Fruit fly (Drosophila melanogaster) whole organism, pupa: ENCODE measurements around the gene Fad2.
A peak's percentile ranks its signal among the peaks of the same experiment; 100 is the strongest.

ENCODE experiments used
- CG10348 ChIP-seq: fragments of 200-800 bp; sonication (Bioruptor generic); IDR thresholded peaks from 2 replicates; pipeline ENCODE4 v1.3.6; 2022; ENCODE audit warnings: missing biosample characterization, missing genetic modification characterization
- CG12605 ChIP-seq: fragments of 200-800 bp; sonication (Bioruptor generic); IDR thresholded peaks from 2 replicates; pipeline ENCODE4 v1.3.6; 2022; ENCODE audit warnings: missing biosample characterization, missing genetic modification characterization
- CG13204 ChIP-seq: fragments of 200-800 bp; sonication (Bioruptor generic); optimal IDR thresholded peaks from 2 replicates; lab custom pipeline; 2018; ENCODE audit warnings: missing biosample characterization, mild to moderate bottlenecking, missing genetic modification characterization, moderate library complexity
- CG14655 ChIP-seq: fragments of 200-800 bp; sonication (Bioruptor generic); optimal IDR thresholded peaks from 3 replicates; lab custom pipeline; 2017; ENCODE audit warnings: mild to moderate bottlenecking, missing biosample characterization, missing genetic modification reagents, missing genetic modification characterization
- CG15710 ChIP-seq: fragments of 200-800 bp; sonication (Bioruptor generic); optimal IDR thresholded peaks from 2 replicates; lab custom pipeline; 2018; ENCODE audit warnings: missing biosample characterization, mild to moderate bottlenecking, missing genetic modification characterization, moderate library complexity
- CG17806 ChIP-seq: fragments of 200-800 bp; sonication (Bioruptor generic); optimal IDR thresholded peaks from 2 replicates; lab custom pipeline; 2018; ENCODE audit warnings: missing biosample characterization, mild to moderate bottlenecking, missing genetic modification characterization, moderate library complexity
- CG32121 ChIP-seq: fragments of 200-800 bp; sonication (Bioruptor generic); IDR thresholded peaks from 2 replicates; pipeline ENCODE4 v1.3.6; 2022; ENCODE audit warnings: missing biosample characterization, missing genetic modification characterization
- CG34367 ChIP-seq: fragments of 200-800 bp; sonication (Bioruptor generic); optimal IDR thresholded peaks from 2 replicates; lab custom pipeline; 2018; ENCODE audit warnings: missing biosample characterization, mild to moderate bottlenecking, missing genetic modification characterization
- CG4496 ChIP-seq: fragments of 200-800 bp; sonication (Bioruptor generic); IDR thresholded peaks from 3 replicates; pipeline ENCODE4 v1.3.6; 2022; ENCODE audit warnings: missing biosample characterization, missing genetic modification characterization
- CG8159 ChIP-seq: fragments of 200-800 bp; sonication (Bioruptor generic); optimal IDR thresholded peaks from 3 replicates; lab custom pipeline; 2018; ENCODE audit warnings: missing biosample characterization, mild to moderate bottlenecking, missing genetic modification characterization, moderate library complexity
- CG8301 ChIP-seq: fragments of 200-800 bp; sonication (Bioruptor generic); optimal IDR thresholded peaks from 2 replicates; lab custom pipeline; 2018; ENCODE audit warnings: missing biosample characterization, mild to moderate bottlenecking, missing genetic modification characterization
- CG9948 ChIP-seq: fragments of 200-800 bp; sonication (Bioruptor generic); optimal IDR thresholded peaks from 2 replicates; lab custom pipeline; 2018; ENCODE audit warnings: missing biosample characterization, mild to moderate bottlenecking, missing genetic modification characterization, moderate library complexity
- D1 ChIP-seq: fragments of 200-800 bp; sonication (Bioruptor generic); optimal IDR thresholded peaks from 2 replicates; lab custom pipeline; 2018; ENCODE audit warnings: missing biosample characterization, mild to moderate bottlenecking, missing genetic modification characterization, moderate library complexity
- EcR ChIP-seq: fragments of 200-800 bp; sonication (Bioruptor generic); optimal IDR thresholded peaks from 3 replicates; lab custom pipeline; 2019; ENCODE audit warnings: missing biosample characterization, missing genetic modification characterization, mild to moderate bottlenecking, moderate library complexity, missing genetic modification reagents
- Ets98B ChIP-seq: fragments of 200-800 bp; sonication (Bioruptor generic); IDR thresholded peaks from 2 replicates; pipeline ENCODE4 v1.3.6; 2022; ENCODE audit warnings: missing biosample characterization, missing genetic modification characterization
- Pif1A ChIP-seq: fragments of 200-800 bp; sonication (Bioruptor generic); optimal IDR thresholded peaks from 3 replicates; lab custom pipeline; 2016; ENCODE audit warnings: missing biosample characterization, missing genetic modification characterization
- Pif1B ChIP-seq: fragments of 200-800 bp; sonication (Bioruptor generic); optimal IDR thresholded peaks from 3 replicates; lab custom pipeline; 2016; ENCODE audit warnings: missing biosample characterization, missing genetic modification characterization
- Snoo ChIP-seq: fragments of 200-800 bp; sonication (Bioruptor generic); optimal IDR thresholded peaks from 3 replicates; lab custom pipeline; 2017; ENCODE audit warnings: missing biosample characterization, mild to moderate bottlenecking, missing genetic modification characterization, inconsistent platforms
- fd96Ca ChIP-seq: fragments of 200-800 bp; sonication (Bioruptor generic); IDR thresholded peaks from 3 replicates; pipeline ENCODE4 v1.3.6; 2022; ENCODE audit warnings: missing biosample characterization, missing genetic modification characterization
- gl ChIP-seq: fragments of 200-800 bp; sonication (Bioruptor generic); optimal IDR thresholded peaks from 2 replicates; lab custom pipeline; 2018; ENCODE audit warnings: missing biosample characterization, mild to moderate bottlenecking, missing genetic modification characterization
- rn ChIP-seq: fragments of 200-800 bp; sonication (Bioruptor generic); IDR thresholded peaks from 2 replicates; pipeline ENCODE4 v1.3.6; 2022; ENCODE audit warnings: missing biosample characterization, missing genetic modification characterization

Fad2 gene

DNA sequence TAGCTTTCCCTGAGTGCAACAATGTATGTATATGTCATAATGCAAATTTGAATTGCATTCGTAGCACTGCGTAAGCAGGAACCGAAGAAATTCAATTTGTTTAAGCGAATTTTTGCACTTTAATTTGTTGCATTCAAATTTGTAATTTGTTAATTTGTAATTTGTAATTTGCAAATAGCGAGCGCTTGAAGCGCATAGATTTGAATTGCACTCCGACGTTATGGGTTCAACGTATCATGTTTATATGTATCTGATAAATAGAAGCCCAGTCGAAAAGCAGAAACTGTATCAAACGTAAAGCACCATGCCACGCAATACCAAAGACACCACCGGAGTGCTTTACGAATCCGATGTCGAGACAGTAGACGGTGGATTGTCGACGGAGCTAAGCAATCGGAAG is at the start of gene Fad2:
Gene Fad2, plus strand, starts transcription at position 301 of the 400 bp plus-strand sequence.
- TF ChIP-seq rn (GFP tag; lab: Robert Waterston, UW): no peak
- TF ChIP-seq CG14655: no peak
- TF ChIP-seq CG8159 (tag; lab: Kevin White, UChicago): no peak
- no peak for TF ChIP-seq CG12605
- no peak for TF ChIP-seq gl (tag; lab: Kevin White, UChicago)
- TF ChIP-seq CG34367 (tag; lab: Kevin White, UChicago): no peak
- no peak for TF ChIP-seq D1 (tag; lab: Kevin White, UChicago)

DNA sequence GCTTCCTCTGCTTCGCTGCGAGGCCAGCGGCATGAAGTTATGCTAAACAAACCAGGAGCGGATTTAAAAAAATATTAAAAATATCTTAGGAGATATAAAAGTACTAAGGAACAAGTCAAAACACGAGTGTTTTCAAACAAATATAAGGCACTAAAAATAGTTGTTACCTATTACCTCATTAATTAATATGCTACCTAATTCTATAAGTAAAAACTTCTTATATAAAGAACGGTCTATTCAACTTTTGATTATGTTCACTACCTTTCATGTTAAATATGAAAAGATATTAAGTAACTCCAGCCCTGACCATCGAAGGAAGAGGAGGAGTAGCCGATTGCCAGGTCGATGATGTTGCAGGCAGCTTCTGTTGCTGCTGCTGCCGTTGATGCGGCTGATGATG is 46.9 kb upstream of the Fad2 start:
- TF ChIP-seq CG14655 (peak; percentile 91), CG9948 (peak; percentile 91), gl (tag; lab: Kevin White, UChicago) (peak; percentile 33), Pif1B (GFP tag; lab: Kevin White, UChicago) (peak; percentile 84), CG4496 (GFP tag; lab: Robert Waterston, UW) (peak; percentile 22; the same call in 1 of the 3 replicates), Snoo (tag; lab: Kevin White, UChicago) (peak; percentile 89), EcR (peak; percentile 8), rn (GFP tag; lab: Robert Waterston, UW) (0 out of 2 replicates have a peak, but pooled peaks have one; percentile 3), CG12605 (no peak), CG15710 (tag; lab: Kevin White, UChicago) (peak; percentile 89), CG10348 (GFP tag; lab: Robert Waterston, UW) (no peak), CG8301 (peak; percentile 81), Pif1A (GFP tag; lab: Kevin White, UChicago) (peak; percentile 75), D1 (tag; lab: Kevin White, UChicago) (peak; percentile 66), CG17806 (tag; lab: Kevin White, UChicago) (peak; percentile 89), CG32121 (no peak), CG8159 (tag; lab: Kevin White, UChicago) (peak; percentile 94), CG13204 (GFP tag; lab: Kevin White, UChicago) (peak; percentile 70), Ets98B (GFP tag; lab: Robert Waterston, UW) (no peak), CG34367 (tag; lab: Kevin White, UChicago) (peak; percentile 75)
- TF ChIP-seq, all 21 proteins: peak for 16

DNA sequence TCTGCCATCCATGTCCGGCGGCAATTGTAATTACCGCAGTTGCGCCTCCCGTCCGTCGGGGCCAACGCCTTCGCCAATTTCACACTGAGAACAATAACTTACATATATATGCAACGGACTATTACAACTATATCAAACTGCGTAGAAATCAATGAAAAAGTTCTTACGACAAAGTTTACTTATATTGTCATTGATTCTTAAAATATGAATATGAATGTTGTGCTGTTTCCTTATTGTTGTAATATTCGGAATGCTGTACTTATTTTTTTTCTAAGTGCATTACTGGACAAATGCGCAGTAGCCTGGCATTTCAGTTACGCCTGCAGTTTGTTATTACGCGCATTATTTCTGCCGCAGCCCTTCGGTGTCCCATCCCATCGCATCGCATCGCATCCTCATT is 45.9 kb upstream of the Fad2 start:
- no peak for TF ChIP-seq Ets98B (GFP tag; lab: Robert Waterston, UW)
- TF ChIP-seq CG8159 (tag; lab: Kevin White, UChicago): peak; percentile 87
- TF ChIP-seq gl (tag; lab: Kevin White, UChicago): peak; percentile 69
- no peak for TF ChIP-seq CG12605
- TF ChIP-seq Pif1B (GFP tag; lab: Kevin White, UChicago): peak; percentile 64
- TF ChIP-seq Snoo (tag; lab: Kevin White, UChicago): peak; percentile 64
- TF ChIP-seq CG34367 (tag; lab: Kevin White, UChicago): peak; percentile 70
- no peak for TF ChIP-seq CG10348 (GFP tag; lab: Robert Waterston, UW)
- TF ChIP-seq CG17806 (tag; lab: Kevin White, UChicago): peak; percentile 86
- peak; percentile 66 for TF ChIP-seq CG15710 (tag; lab: Kevin White, UChicago)
- TF ChIP-seq CG14655: peak; percentile 71
- no peak for TF ChIP-seq CG32121
- peak; percentile 66 for TF ChIP-seq EcR
- TF ChIP-seq CG9948: peak; percentile 83
- peak; percentile 59 for TF ChIP-seq CG8301
- TF ChIP-seq rn (GFP tag; lab: Robert Waterston, UW): no peak
- TF ChIP-seq Pif1A (GFP tag; lab: Kevin White, UChicago): peak; percentile 55
- TF ChIP-seq CG4496 (GFP tag; lab: Robert Waterston, UW): 0 out of 3 replicates have a peak, but pooled peaks have one; percentile 40
- TF ChIP-seq CG13204 (GFP tag; lab: Kevin White, UChicago): peak; percentile 54
- peak; percentile 68 for TF ChIP-seq D1 (tag; lab: Kevin White, UChicago)
- TF ChIP-seq fd96Ca (GFP tag; lab: Robert Waterston, UW): no peak

DNA sequence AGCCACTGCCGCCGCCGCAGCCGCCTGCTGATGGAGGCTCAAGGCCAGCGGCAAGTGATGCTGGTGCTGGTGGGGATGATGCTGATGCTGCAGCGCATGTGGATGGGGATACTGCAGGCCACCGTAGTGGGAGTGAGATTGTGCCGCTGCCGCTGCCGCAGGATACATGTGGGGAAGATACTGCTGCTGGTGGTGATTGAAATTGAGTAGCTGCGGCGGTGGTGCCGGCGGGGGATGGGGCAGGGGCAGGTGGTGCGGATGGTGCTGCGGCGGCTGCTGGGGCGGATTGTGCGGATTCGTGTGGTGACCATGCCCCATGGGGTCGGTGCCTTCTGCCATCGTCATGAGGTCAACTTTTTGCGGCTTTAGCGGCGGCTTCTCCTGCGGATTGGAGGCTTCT is 38.8 kb upstream of the Fad2 start:
- TF ChIP-seq CG4496 (GFP tag; lab: Robert Waterston, UW): no peak
- TF ChIP-seq CG13204 (GFP tag; lab: Kevin White, UChicago): no peak
- TF ChIP-seq Snoo (tag; lab: Kevin White, UChicago): no peak
- no peak for TF ChIP-seq CG8301
- TF ChIP-seq Ets98B (GFP tag; lab: Robert Waterston, UW): no peak
- TF ChIP-seq D1 (tag; lab: Kevin White, UChicago): no peak
- TF ChIP-seq CG17806 (tag; lab: Kevin White, UChicago): no peak
- TF ChIP-seq fd96Ca (GFP tag; lab: Robert Waterston, UW): no peak
- no peak for TF ChIP-seq CG8159 (tag; lab: Kevin White, UChicago)
- TF ChIP-seq Pif1A (GFP tag; lab: Kevin White, UChicago): no peak
- TF ChIP-seq EcR: no peak
- TF ChIP-seq CG10348 (GFP tag; lab: Robert Waterston, UW): no peak

DNA sequence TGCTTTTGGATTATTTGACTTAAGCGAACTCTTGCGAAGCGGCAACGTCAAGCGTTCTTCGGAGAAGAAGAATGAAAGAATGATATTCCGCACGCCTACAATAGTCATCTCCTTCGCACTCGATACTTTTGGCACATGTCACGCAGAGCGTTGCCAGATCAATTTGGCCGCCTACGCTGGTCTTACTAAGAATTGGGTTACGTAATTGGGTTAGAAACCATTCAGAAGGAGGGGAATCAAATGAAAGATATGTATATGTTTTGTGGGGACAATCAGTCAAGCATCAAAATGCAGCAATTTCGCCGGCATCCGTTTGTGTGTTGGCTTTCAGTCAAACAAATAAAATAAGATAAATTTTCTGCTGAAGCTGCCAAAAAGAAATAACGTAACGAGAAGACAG is 37.7 kb upstream of the Fad2 start:
- TF ChIP-seq CG14655 (no peak), Pif1A (GFP tag; lab: Kevin White, UChicago) (no peak), CG17806 (tag; lab: Kevin White, UChicago) (no peak), fd96Ca (GFP tag; lab: Robert Waterston, UW) (no peak), CG4496 (GFP tag; lab: Robert Waterston, UW) (no peak), CG8301 (no peak), CG12605 (no peak), rn (GFP tag; lab: Robert Waterston, UW) (no peak), EcR (no peak), CG32121 (no peak), CG34367 (tag; lab: Kevin White, UChicago) (no peak)

DNA sequence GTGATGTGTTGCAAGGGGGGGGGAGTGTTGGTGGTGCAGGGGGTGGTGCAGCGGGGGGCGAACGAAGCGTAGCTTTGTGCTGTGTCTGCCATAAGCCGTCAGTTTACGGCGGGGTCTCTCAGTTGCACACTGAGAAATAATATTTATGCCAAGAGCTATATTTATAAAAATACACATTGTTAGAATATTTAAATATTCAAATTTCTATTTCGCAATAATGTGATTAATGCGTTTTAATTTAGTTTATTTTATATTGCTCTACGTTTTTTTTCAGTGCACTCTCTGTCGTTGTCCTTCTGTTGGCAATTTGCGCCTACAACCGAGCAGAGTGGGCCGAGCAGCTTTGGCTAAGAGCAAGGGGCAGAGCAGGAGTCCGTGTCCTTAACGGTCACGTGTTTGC is 36.7 kb upstream of the Fad2 start:
- TF ChIP-seq CG14655: peak; percentile 7
- no peak for TF ChIP-seq Snoo (tag; lab: Kevin White, UChicago)
- no peak for TF ChIP-seq D1 (tag; lab: Kevin White, UChicago)
- no peak for TF ChIP-seq Pif1A (GFP tag; lab: Kevin White, UChicago)
- no peak for TF ChIP-seq gl (tag; lab: Kevin White, UChicago)
- TF ChIP-seq CG9948: no peak
- TF ChIP-seq CG32121: no peak
- TF ChIP-seq fd96Ca (GFP tag; lab: Robert Waterston, UW): 0 out of 3 replicates have a peak, but pooled peaks have one; percentile 45
- TF ChIP-seq CG8301: no peak
- TF ChIP-seq CG13204 (GFP tag; lab: Kevin White, UChicago): no peak
- TF ChIP-seq EcR: no peak
- no peak for TF ChIP-seq CG17806 (tag; lab: Kevin White, UChicago)
- no peak for TF ChIP-seq Pif1B (GFP tag; lab: Kevin White, UChicago)
- TF ChIP-seq CG34367 (tag; lab: Kevin White, UChicago): no peak
- TF ChIP-seq Ets98B (GFP tag; lab: Robert Waterston, UW): peak; percentile 34; the same call in 1 of the 2 replicates
- peak; percentile 18; the same call in 1 of the 2 replicates for TF ChIP-seq CG12605
- TF ChIP-seq CG10348 (GFP tag; lab: Robert Waterston, UW): no peak
- peak; percentile 7 for TF ChIP-seq CG8159 (tag; lab: Kevin White, UChicago)
- peak; percentile 22 for TF ChIP-seq CG15710 (tag; lab: Kevin White, UChicago)
- TF ChIP-seq CG4496 (GFP tag; lab: Robert Waterston, UW): peak; percentile 32; the same call in 1 of the 3 replicates
- TF ChIP-seq rn (GFP tag; lab: Robert Waterston, UW): no peak
